Fruit fly (Drosophila melanogaster) whole organism, pupa: ENCODE measurements around the gene Npc2g.

ENCODE experiments used
- CG12605 ChIP-seq: fragments of 200-800 bp; sonication (Bioruptor generic); IDR thresholded peaks from 2 replicates; pipeline ENCODE4 v1.3.6; 2022; ENCODE audit warnings: missing biosample characterization, missing genetic modification characterization
- CG17806 ChIP-seq: fragments of 200-800 bp; sonication (Bioruptor generic); optimal IDR thresholded peaks from 2 replicates; lab custom pipeline; 2018; ENCODE audit warnings: missing biosample characterization, mild to moderate bottlenecking, missing genetic modification characterization, moderate library complexity
- CG4496 ChIP-seq: fragments of 200-800 bp; sonication (Bioruptor generic); IDR thresholded peaks from 3 replicates; pipeline ENCODE4 v1.3.6; 2022; ENCODE audit warnings: missing biosample characterization, missing genetic modification characterization
- CG8159 ChIP-seq: fragments of 200-800 bp; sonication (Bioruptor generic); optimal IDR thresholded peaks from 3 replicates; lab custom pipeline; 2018; ENCODE audit warnings: missing biosample characterization, mild to moderate bottlenecking, missing genetic modification characterization, moderate library complexity
- CG8301 ChIP-seq: fragments of 200-800 bp; sonication (Bioruptor generic); optimal IDR thresholded peaks from 2 replicates; lab custom pipeline; 2018; ENCODE audit warnings: missing biosample characterization, mild to moderate bottlenecking, missing genetic modification characterization
- EcR ChIP-seq: fragments of 200-800 bp; sonication (Bioruptor generic); optimal IDR thresholded peaks from 3 replicates; lab custom pipeline; 2019; ENCODE audit warnings: missing biosample characterization, missing genetic modification characterization, mild to moderate bottlenecking, moderate library complexity, missing genetic modification reagents
- Pif1B ChIP-seq: fragments of 200-800 bp; sonication (Bioruptor generic); optimal IDR thresholded peaks from 3 replicates; lab custom pipeline; 2016; ENCODE audit warnings: missing biosample characterization, missing genetic modification characterization
- gl ChIP-seq: fragments of 200-800 bp; sonication (Bioruptor generic); optimal IDR thresholded peaks from 2 replicates; lab custom pipeline; 2018; ENCODE audit warnings: missing biosample characterization, mild to moderate bottlenecking, missing genetic modification characterization

DNA sequence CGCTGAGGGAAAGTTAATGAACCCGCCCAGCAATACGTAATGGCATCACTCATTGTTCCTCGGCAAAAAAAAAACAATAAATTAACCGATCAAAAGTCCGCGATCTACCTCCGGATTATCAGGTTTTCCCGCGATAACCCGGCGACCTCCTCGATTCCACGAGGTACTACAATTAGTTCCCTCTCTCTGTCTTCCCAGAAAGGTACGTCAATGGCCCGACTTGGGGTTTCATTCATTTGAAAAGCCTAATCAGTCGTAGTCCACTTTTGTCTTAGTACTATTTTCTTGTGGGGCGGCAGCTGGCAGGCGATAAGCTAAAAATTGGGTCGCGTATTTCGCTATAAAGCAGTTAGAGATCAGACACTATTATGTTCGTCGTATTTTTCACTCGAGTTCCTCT, 34.2 kb upstream of the Npc2g start:
- TF ChIP-seq CG8301, result no peak
- no peak for TF ChIP-seq CG8159 (tag; lab: Kevin White, UChicago)
- TF ChIP-seq EcR (GFP tag; lab: Kevin White, UChicago), result peak; percentile 41
- no peak for TF ChIP-seq gl (tag; lab: Kevin White, UChicago)
- TF ChIP-seq CG4496 (GFP tag; lab: Robert Waterston, UW), result no peak
- TF ChIP-seq CG12605 (GFP tag; lab: Robert Waterston, UW), result no peak
- TF ChIP-seq Pif1B (GFP tag; lab: Kevin White, UChicago), result no peak
- TF ChIP-seq CG17806 (tag; lab: Kevin White, UChicago), result no peak
